Fruit fly (Drosophila melanogaster) whole organism, embryonic: ENCODE results near the gene Rabex-5.

Source experiments
- CG10462 ChIP-seq: fragments of 200-800 bp; sonication (Bioruptor generic); optimal IDR thresholded peaks from 2 replicates; lab custom pipeline; 2016; ENCODE audit warnings: missing biosample characterization, missing genetic modification characterization
- CG14860 ChIP-seq: fragments of 200-800 bp; sonication (Bioruptor generic); IDR thresholded peaks from 3 replicates; pipeline ENCODE4 v1.3.6; 2022; ENCODE audit warnings: missing biosample characterization, missing genetic modification characterization; ENCODE audit not compliant: partially characterized antibody
- CG6765 ChIP-seq: fragments of 200-800 bp; sonication (Bioruptor generic); optimal IDR thresholded peaks from 3 replicates; lab custom pipeline; 2017; ENCODE audit warnings: missing biosample characterization, mild to moderate bottlenecking, missing genetic modification characterization
- CG9817 ChIP-seq: fragments of 200-800 bp; sonication (Bioruptor generic); optimal IDR thresholded peaks from 2 replicates; lab custom pipeline; 2018; ENCODE audit warnings: missing biosample characterization, mild to moderate bottlenecking, missing genetic modification characterization, moderate library complexity
- cas ChIP-seq: fragments of 200-800 bp; sonication (Bioruptor generic); IDR thresholded peaks from 2 replicates; pipeline ENCODE4 v1.3.6; 2022; ENCODE audit warnings: missing biosample characterization, missing genetic modification characterization
- ham ChIP-seq: fragments of 200-800 bp; sonication (Bioruptor generic); IDR thresholded peaks from 2 replicates; pipeline ENCODE4 v1.3.6; 2022; ENCODE audit warnings: missing biosample characterization, missing genetic modification characterization
- lilli ChIP-seq: fragments of 200-800 bp; sonication (Bioruptor generic); optimal IDR thresholded peaks from 3 replicates; lab custom pipeline; 2016; ENCODE audit warnings: missing biosample characterization, missing genetic modification characterization
- psq ChIP-seq: fragments of 200-800 bp; sonication (Bioruptor generic); optimal IDR thresholded peaks from 2 replicates; lab custom pipeline; 2017; ENCODE audit warnings: missing biosample characterization, missing genetic modification characterization
- shn ChIP-seq: fragments of 200-800 bp; sonication (Bioruptor generic); optimal IDR thresholded peaks from 3 replicates; lab custom pipeline; 2016; ENCODE audit warnings: missing biosample characterization, missing genetic modification characterization
- sima ChIP-seq: fragments of 200-800 bp; sonication (Bioruptor generic); optimal IDR thresholded peaks from 2 replicates; lab custom pipeline; 2016; ENCODE audit warnings: missing biosample characterization, missing genetic modification characterization
- zf30C ChIP-seq: fragments of 200-800 bp; sonication (Bioruptor generic); optimal IDR thresholded peaks from 3 replicates; lab custom pipeline; 2018; ENCODE audit warnings: missing biosample characterization, mild to moderate bottlenecking, missing genetic modification characterization

dm6 chr3L:1280890-1281622, 14.7 kb upstream of the Rabex-5 start:
- no peak for TF ChIP-seq CG10462 (GFP tag; lab: Kevin White, UChicago)
- no peak for TF ChIP-seq cas (GFP tag; lab: Robert Waterston, UW)
- TF ChIP-seq CG9817 (tag; lab: Kevin White, UChicago) = no peak
- no peak for TF ChIP-seq ham (GFP tag; lab: Robert Waterston, UW)
- no peak for TF ChIP-seq psq
- TF ChIP-seq shn (GFP tag; lab: Kevin White, UChicago) = no peak
- no peak for TF ChIP-seq sima (GFP tag; lab: Kevin White, UChicago)
- TF ChIP-seq zf30C (GFP tag; lab: Kevin White, UChicago) = no peak
- TF ChIP-seq CG6765 (GFP tag; lab: Kevin White, UChicago) = no peak
- no peak for TF ChIP-seq lilli (GFP tag; lab: Kevin White, UChicago)
- TF ChIP-seq CG14860 = no peak
